Worm (Caenorhabditis elegans): ENCODE results near the gene F26D2.14.

F26D2.14 gene

DNA sequence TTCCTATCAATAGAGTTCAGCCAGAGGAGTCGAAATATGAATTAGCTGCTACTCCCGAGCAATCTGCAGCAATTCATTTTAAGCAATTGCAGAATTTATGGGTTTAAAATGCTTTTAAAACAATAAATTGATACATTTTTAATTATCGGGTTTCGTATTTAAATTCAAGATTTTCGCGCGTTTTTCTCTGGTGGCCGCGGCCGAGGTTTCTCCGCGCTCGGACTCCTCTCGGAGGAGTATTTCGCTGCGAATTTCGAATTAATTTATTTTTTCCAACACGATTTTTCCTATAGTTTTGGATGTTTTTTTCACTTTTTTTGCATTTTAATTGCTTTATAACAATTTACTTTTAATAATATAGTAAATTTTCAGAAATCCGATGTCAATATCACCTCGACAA lies 34.1 kb upstream of the F26D2.14 start, which contains the start of gene F13A7.14 (continued):
- peak; percentile 65 for TF ChIP-seq lin-39 (tag; optimal IDR thresholded peaks at IDR 0.05)

ce11 chrV:16403974-16404373 lies 31.7 kb upstream of the F26D2.14 start, which contains the start of gene syp-1:
syp-1 (plus strand) TSS chrV:16404274.
- TF ChIP-seq ztf-4 (tag; optimal IDR thresholded peaks at IDR 0.05) (no peak), nhr-76 (tag; optimal IDR thresholded peaks at IDR 0.05) (no peak), mdl-1 (tag; optimal IDR thresholded peaks at IDR 0.05) (no peak), egl-27 (tag; optimal IDR thresholded peaks at IDR 0.05) (no peak), nfya-1 (tag; optimal IDR thresholded peaks at IDR 0.05; ENCODE audit: insufficient read depth) (no peak), unc-39 (tag; optimal IDR thresholded peaks at IDR 0.05) (no peak), ceh-28 (tag; optimal IDR thresholded peaks at IDR 0.05) (no peak), nhr-23 (tag; optimal IDR thresholded peaks at IDR 0.05) (no peak), nhr-28 (tag; optimal IDR thresholded peaks at IDR 0.05) (no peak), elt-1 (tag; optimal IDR thresholded peaks at IDR 0.05) (no peak), nhr-11 (tag; optimal IDR thresholded peaks at IDR 0.05) (no peak), nhr-77 (tag; optimal IDR thresholded peaks at IDR 0.05) (no peak), ama-1 (optimal IDR thresholded peaks at IDR 0.05) (no peak), elt-2 (tag; optimal IDR thresholded peaks at IDR 0.05) (no peak), ceh-16 (tag; optimal IDR thresholded peaks at IDR 0.05) (no peak), aly-2 (tag; optimal IDR thresholded peaks at IDR 0.05) (no peak)

ce11 chrV:16405366-16405765 lies 30.3 kb upstream of the F26D2.14 start:
- TF ChIP-seq ztf-4 (tag; optimal IDR thresholded peaks at IDR 0.05), result no peak
- TF ChIP-seq pqm-1 (tag; optimal IDR thresholded peaks at IDR 0.05), result no peak
- TF ChIP-seq fkh-2 (tag; optimal IDR thresholded peaks at IDR 0.05), result no peak
- no peak for TF ChIP-seq hmg-11 (tag; optimal IDR thresholded peaks at IDR 0.05)
- no peak for TF ChIP-seq nhr-76 (tag; optimal IDR thresholded peaks at IDR 0.05)
- TF ChIP-seq nhr-25 (tag; optimal IDR thresholded peaks at IDR 0.05), result no peak
- no peak for TF ChIP-seq sea-2 (GFP tag; optimal IDR thresholded peaks at IDR 0.05)
- TF ChIP-seq skn-1 (tag; optimal IDR thresholded peaks at IDR 0.05), result no peak
- TF ChIP-seq nfya-1 (tag; optimal IDR thresholded peaks at IDR 0.05; ENCODE audit: insufficient read depth), result no peak
- TF ChIP-seq daf-12 (tag; optimal IDR thresholded peaks at IDR 0.05), result no peak
- TF ChIP-seq aly-2 (tag; optimal IDR thresholded peaks at IDR 0.05), result no peak
- TF ChIP-seq zag-1 (tag; optimal IDR thresholded peaks at IDR 0.05), result no peak
- TF ChIP-seq lsy-12 (tag; optimal IDR thresholded peaks at IDR 0.05), result no peak
- no peak for TF ChIP-seq nhr-67 (tag; optimal IDR thresholded peaks at IDR 0.05)
- no peak for TF ChIP-seq ceh-28 (tag; optimal IDR thresholded peaks at IDR 0.05)

ce11 chrV:16406357-16406756 lies 29.3 kb upstream of the F26D2.14 start:
- TF ChIP-seq mml-1 (tag; optimal IDR thresholded peaks at IDR 0.05) (no peak), ztf-4 (tag; optimal IDR thresholded peaks at IDR 0.05) (no peak), sea-2 (GFP tag; optimal IDR thresholded peaks at IDR 0.05) (no peak), nhr-25 (tag; optimal IDR thresholded peaks at IDR 0.05) (no peak), hmg-11 (tag; optimal IDR thresholded peaks at IDR 0.05) (no peak), skn-1 (tag; optimal IDR thresholded peaks at IDR 0.05) (no peak), pha-4 (tag; optimal IDR thresholded peaks at IDR 0.05) (no peak), R02D3.7 (tag; optimal IDR thresholded peaks at IDR 0.05) (no peak), lsy-12 (tag; optimal IDR thresholded peaks at IDR 0.05) (no peak), nhr-237 (tag; optimal IDR thresholded peaks at IDR 0.05) (no peak), egl-5 (tag; optimal IDR thresholded peaks at IDR 0.05) (no peak), ceh-9 (tag; optimal IDR thresholded peaks at IDR 0.05) (no peak), ceh-28 (tag; optimal IDR thresholded peaks at IDR 0.05) (no peak), nhr-77 (tag; optimal IDR thresholded peaks at IDR 0.05) (no peak), jun-1 (tag; optimal IDR thresholded peaks at IDR 0.05) (no peak), fkh-10 (GFP tag; optimal IDR thresholded peaks at IDR 0.05) (no peak), nhr-67 (tag; optimal IDR thresholded peaks at IDR 0.05) (no peak), ZK546.5 (tag; optimal IDR thresholded peaks at IDR 0.05) (no peak), lin-39 (tag; optimal IDR thresholded peaks at IDR 0.05) (no peak), nhr-28 (tag; optimal IDR thresholded peaks at IDR 0.05) (no peak)

- TF ChIP-seq jun-1 (tag; optimal IDR thresholded peaks at IDR 0.05), result no peak
- TF ChIP-seq nhr-77 (tag; optimal IDR thresholded peaks at IDR 0.05), result no peak
- TF ChIP-seq ama-1 (optimal IDR thresholded peaks at IDR 0.05), result no peak
- no peak for TF ChIP-seq hmg-11 (tag; optimal IDR thresholded peaks at IDR 0.05)
- TF ChIP-seq egl-27 (tag; optimal IDR thresholded peaks at IDR 0.05), result no peak
- TF ChIP-seq ceh-82 (tag; optimal IDR thresholded peaks at IDR 0.05), result no peak
- TF ChIP-seq nhr-23 (tag; optimal IDR thresholded peaks at IDR 0.05), result no peak
- TF ChIP-seq nhr-237 (tag; optimal IDR thresholded peaks at IDR 0.05), result no peak
- TF ChIP-seq elt-2 (tag; optimal IDR thresholded peaks at IDR 0.05), result no peak
- TF ChIP-seq nhr-43 (tag; optimal IDR thresholded peaks at IDR 0.05; ENCODE audit: poor library complexity, severe bottlenecking), result no peak
- TF ChIP-seq fos-1 (tag; optimal IDR thresholded peaks at IDR 0.05), result no peak
Observed at ce11 chrV:16407663-16408062, 28.0 kb upstream of the F26D2.14 start, which contains the start of gene F26D2.3. F26D2.3 (plus strand) TSS chrV:16407963.
